Fruit fly (Drosophila melanogaster): ENCODE measurements around the gene viaf.

The viaf gene

DNA sequence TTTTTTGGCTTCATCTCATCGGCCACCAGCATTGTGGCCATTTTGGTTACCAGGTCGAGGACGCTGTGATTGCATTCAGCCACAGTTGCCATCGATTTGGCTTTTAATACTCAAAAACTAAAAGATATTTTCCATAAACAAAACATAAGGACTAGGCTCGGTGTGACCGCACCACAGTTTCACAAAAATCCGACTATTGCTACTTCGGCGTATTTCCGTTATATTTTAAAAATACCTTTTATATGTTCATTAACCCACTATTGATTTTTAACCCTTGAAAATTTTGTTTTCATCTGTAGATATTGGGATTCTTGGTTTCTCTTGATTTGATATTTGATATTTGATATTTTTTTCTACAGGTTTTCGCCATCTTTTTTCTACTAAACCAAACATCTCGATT is 5.0 kb upstream of the viaf start, which contains the start of gene Grip163 (continued):
- TF ChIP-seq CG13287 (GFP tag; IDR thresholded peaks at IDR 0.05; ENCODE audit: partially characterized antibody) (peak; percentile 10; the same call in 1 of the 2 replicates), E2f2 (GFP tag; IDR thresholded peaks at IDR 0.05) (peak; percentile 13; the same call in 1 of the 2 replicates)

DNA sequence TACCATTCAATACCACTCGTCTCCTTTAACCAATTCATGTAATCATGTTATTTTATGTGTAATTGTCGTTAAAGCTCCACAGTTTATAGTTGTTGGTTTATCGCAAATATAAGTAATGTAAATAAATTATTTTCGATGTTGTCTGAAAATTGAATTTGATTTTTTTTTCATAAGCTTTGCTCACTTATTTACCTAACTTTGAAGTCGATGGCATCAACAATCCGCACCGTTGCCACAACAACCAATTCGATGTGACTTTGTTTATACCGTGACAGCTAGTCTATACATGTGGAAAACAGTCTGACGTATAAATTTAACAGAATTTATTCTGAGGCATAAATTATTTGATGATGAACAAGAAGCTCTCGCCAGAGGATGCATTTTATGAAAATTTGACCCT is 2.5 kb downstream of the viaf start, which contains the start of gene CG6931:
Gene CG6931, plus strand, starts transcription at position 301 of the 400 bp plus-strand sequence.
- TF ChIP-seq ERR (GFP tag; optimal IDR thresholded peaks at IDR 0.05) = no peak
- TF ChIP-seq yki (optimal IDR thresholded peaks at IDR 0.05) = no peak
- no peak for TF ChIP-seq CG15269 (tag; optimal IDR thresholded peaks at IDR 0.05)
- no peak for TF ChIP-seq CHES-1-like (GFP tag; optimal IDR thresholded peaks at IDR 0.05)
- no peak for TF ChIP-seq CG11695 (GFP tag; IDR thresholded peaks at IDR 0.05)
- TF ChIP-seq chm (GFP tag; IDR thresholded peaks at IDR 0.05) = no peak
- no peak for TF ChIP-seq Hr78 (GFP tag; optimal IDR thresholded peaks at IDR 0.05)
- no peak for TF ChIP-seq HHEX (GFP tag; optimal IDR thresholded peaks at IDR 0.05)
- no peak for TF ChIP-seq CG17912 (GFP tag; optimal IDR thresholded peaks at IDR 0.05)
- TF ChIP-seq CG7963 (GFP tag; IDR thresholded peaks at IDR 0.05; ENCODE audit: partially characterized antibody) = no peak
- TF ChIP-seq B-H1 (GFP tag; IDR thresholded peaks at IDR 0.05) = no peak
- no peak for TF ChIP-seq odd (GFP tag; optimal IDR thresholded peaks at IDR 0.05)
- no peak for TF ChIP-seq ATbp (GFP tag; optimal IDR thresholded peaks at IDR 0.05)
- TF ChIP-seq jumu (GFP tag; optimal IDR thresholded peaks at IDR 0.05) = no peak
- no peak for TF ChIP-seq Lhr (GFP tag; optimal IDR thresholded peaks at IDR 0.05)

DNA sequence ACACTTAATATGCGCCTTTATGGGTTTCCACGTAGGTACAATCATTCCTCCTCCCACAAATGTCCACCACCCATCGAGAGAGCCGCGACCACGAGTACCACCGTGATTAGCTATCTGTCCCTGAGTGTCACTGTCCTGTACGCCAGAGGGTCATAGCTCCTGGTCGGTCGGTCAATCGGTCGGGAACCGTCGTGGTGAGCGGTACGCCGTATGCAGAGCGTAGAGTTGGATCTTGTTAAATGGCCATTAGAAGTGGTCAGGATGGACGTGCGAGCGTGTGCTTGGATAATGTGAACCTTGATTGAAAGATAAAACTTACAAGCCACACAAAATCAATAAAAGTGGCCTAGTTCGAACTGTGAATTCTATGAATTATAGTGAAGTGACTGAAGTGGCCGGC is 8.4 kb downstream of the viaf start, which contains the start of gene CG6938:
Gene CG6938, plus strand, starts transcription at position 301 of the 400 bp plus-strand sequence.
- TF ChIP-seq Ets65A (GFP tag) (peak; percentile 83), CG10543 (GFP tag; optimal IDR thresholded peaks at IDR 0.05) (no peak)

- TF ChIP-seq jing (GFP tag; optimal IDR thresholded peaks at IDR 0.05) = no peak
- no peak for TF ChIP-seq CG13894 (tag; optimal IDR thresholded peaks at IDR 0.05)
Observed at dm6 chr3L:11975811-11976210, 17.2 kb downstream of the viaf start, which contains the start of gene CG43896. CG43896 (plus strand) TSS chr3L:11976111.

DNA sequence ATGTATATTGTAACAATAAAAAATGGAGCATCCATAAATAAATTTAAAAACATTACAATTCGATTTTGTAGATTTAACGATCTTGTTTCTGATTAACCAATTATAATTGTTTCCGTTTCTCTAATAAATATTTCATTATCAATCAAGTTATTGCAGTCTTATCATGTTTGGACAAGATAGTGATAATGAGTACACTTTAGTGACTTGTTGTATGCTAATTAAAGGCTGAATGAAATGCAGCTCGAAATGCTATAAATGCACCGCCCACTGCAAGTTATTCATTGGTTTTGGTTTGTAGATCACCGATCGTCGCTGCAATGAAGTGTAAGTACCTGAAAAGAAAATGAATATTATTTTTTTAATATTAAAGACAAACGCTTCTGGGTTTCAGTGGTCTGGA is 18.4 kb downstream of the viaf start, which contains the start of gene CG14125:
Gene CG14125, plus strand, starts transcription at position 301 of the 400 bp plus-strand sequence.
- TF ChIP-seq croc (GFP tag; conservative IDR thresholded peaks at IDR 0.05) = no peak
- no peak for TF ChIP-seq Ada2b (GFP tag; IDR thresholded peaks at IDR 0.05)
- no peak for TF ChIP-seq phol (tag; optimal IDR thresholded peaks at IDR 0.05)
- no peak for TF ChIP-seq al (GFP tag; IDR thresholded peaks at IDR 0.05)
- TF ChIP-seq slp2 (GFP tag; optimal IDR thresholded peaks at IDR 0.05) = no peak
- TF ChIP-seq CG4730 (GFP tag; IDR thresholded peaks at IDR 0.05) = no peak
- TF ChIP-seq repo (GFP tag; optimal IDR thresholded peaks at IDR 0.05) = no peak

DNA sequence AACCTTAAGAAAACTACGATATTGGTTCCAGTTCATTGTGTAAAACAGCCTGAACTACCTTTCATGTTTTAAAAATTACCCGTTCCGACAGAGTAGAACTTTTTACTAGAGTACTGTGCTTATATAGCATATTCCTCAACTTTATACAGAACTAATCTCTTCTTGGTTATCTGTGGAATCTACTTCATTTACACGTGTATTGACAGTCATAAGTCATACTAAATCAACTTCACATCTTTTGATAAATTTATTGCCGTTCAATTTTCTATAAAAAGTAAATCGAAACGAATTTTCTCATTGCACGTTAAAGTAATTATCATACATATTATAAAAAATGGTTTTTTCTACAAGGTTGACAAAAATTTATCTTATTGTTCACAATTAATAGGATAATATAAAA is 19.3 kb downstream of the viaf start, which contains the start of gene CG42397:
Gene CG42397, minus strand, starts transcription at position 101 of the 400 bp plus-strand sequence.
- TF ChIP-seq D19B (GFP tag; optimal IDR thresholded peaks at IDR 0.05) = peak; percentile 39
- no peak for TF ChIP-seq CG8281 (tag; optimal IDR thresholded peaks at IDR 0.05)

DNA sequence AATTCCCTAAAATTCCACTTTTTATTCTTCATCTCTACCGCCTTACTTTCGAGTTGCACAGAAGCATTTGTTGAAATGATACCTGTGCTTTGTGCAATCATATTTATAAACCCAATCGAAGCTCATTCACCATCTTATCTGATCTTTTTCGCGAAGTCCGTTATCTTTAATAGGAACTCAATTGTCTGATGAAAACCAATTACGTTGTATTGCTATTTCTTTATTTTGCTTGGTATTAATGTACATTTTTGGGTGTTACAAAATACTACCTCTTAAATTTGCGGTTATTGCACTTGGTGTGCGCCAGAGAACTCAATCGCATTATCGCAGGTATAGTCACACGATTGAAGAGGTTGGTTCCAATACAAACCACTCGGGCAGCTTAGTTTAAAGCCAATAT is 20.1 kb downstream of the viaf start, which contains the start of gene Muc68E:
Gene Muc68E, minus strand, starts transcription at position 101 of the 400 bp plus-strand sequence.
- TF ChIP-seq kni (GFP tag; optimal IDR thresholded peaks at IDR 0.05) = no peak
- no peak for TF ChIP-seq Trl (optimal IDR thresholded peaks at IDR 0.05)
- no peak for TF ChIP-seq Trl (GFP tag; optimal IDR thresholded peaks at IDR 0.05)
- TF ChIP-seq Med (GFP tag) = no peak
- no peak for TF ChIP-seq tup (GFP tag; optimal IDR thresholded peaks at IDR 0.05)
- no peak for TF ChIP-seq ranshi (GFP tag; IDR thresholded peaks at IDR 0.05)
- no peak for TF ChIP-seq CG15601 (tag; optimal IDR thresholded peaks at IDR 0.05)
- TF ChIP-seq Spps (tag; optimal IDR thresholded peaks at IDR 0.05) = no peak
- TF ChIP-seq slbo (GFP tag; IDR thresholded peaks at IDR 0.05) = no peak
- no peak for TF ChIP-seq hbn (GFP tag; IDR thresholded peaks at IDR 0.05; ENCODE audit: partially characterized antibody)
- TF ChIP-seq CG1233 (GFP tag; optimal IDR thresholded peaks at IDR 0.05) = no peak
- TF ChIP-seq CG3163 (GFP tag; optimal IDR thresholded peaks at IDR 0.05) = no peak
- no peak for TF ChIP-seq CG31224 (GFP tag; IDR thresholded peaks at IDR 0.05)

All from whole organism, embryonic.